Worm (Caenorhabditis elegans) whole organism, L1 larva: ENCODE data around the gene F44F4.15.

Experiments used
- ceh-90 ChIP-seq: sonication (generic microtip); optimal IDR thresholded peaks from 2 replicates; lab custom pipeline; 2016; ENCODE audit warnings: missing genetic modification characterization, missing compliant biosample characterization
- sup-37 ChIP-seq: fragments of 200-800 bp; sonication (Bioruptor generic); optimal IDR thresholded peaks from 2 replicates; lab custom pipeline; 2018; ENCODE audit warnings: mild to moderate bottlenecking, missing genetic modification characterization, missing compliant biosample characterization

DNA sequence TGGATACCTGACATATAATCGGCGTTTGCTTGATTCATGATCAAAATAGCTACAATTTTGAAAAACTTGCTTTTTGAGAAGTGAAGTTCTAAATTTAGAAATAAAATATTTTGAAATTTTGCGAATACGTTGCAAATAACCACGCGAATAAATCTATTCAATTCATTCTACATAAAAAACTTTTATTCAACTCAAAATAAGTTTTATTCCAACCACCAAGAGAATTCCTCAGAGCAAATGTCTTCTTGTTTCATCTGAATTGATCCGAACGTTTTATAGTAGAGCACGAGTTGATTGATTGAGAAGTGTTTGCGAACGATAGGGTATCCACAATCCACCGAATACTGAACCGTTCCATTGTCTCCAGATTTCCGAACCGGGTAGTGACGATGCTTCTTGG is 1.3 kb downstream of the F44F4.15 start, which contains the start of gene F44F4.9:
- TF ChIP-seq sup-37 (GFP tag; lab: Kevin White, UChicago) (no peak), ceh-90 (tag; lab: Kevin White, UChicago) (no peak)
